Fruit fly (Drosophila melanogaster) whole organism, prepupa: Measurements from ENCODE around the gene CG4362.

Experiments used
- Blimp-1 ChIP-seq: fragments of 200-800 bp; sonication (Bioruptor generic); optimal IDR thresholded peaks from 3 replicates; lab custom pipeline; 2017; ENCODE audit warnings: missing biosample characterization, missing genetic modification characterization, mild to moderate bottlenecking, moderate library complexity, missing genetic modification reagents
- CG10669 ChIP-seq: fragments of 200-800 bp; sonication (Bioruptor generic); optimal IDR thresholded peaks from 3 replicates; lab custom pipeline; 2018; ENCODE audit warnings: missing biosample characterization, mild to moderate bottlenecking, missing genetic modification characterization, moderate library complexity
- CG11294 ChIP-seq: fragments of 200-800 bp; sonication (Bioruptor generic); IDR thresholded peaks from 2 replicates; pipeline ENCODE4 v1.3.6; 2022; ENCODE audit warnings: missing biosample characterization, missing genetic modification characterization
- CG11902 ChIP-seq: fragments of 200-800 bp; sonication (Bioruptor generic); optimal IDR thresholded peaks from 3 replicates; lab custom pipeline; 2016; ENCODE audit warnings: missing biosample characterization, missing genetic modification characterization
- CG15336 ChIP-seq: fragments of 200-800 bp; sonication (Bioruptor generic); IDR thresholded peaks from 2 replicates; pipeline ENCODE4 v1.3.6; 2022; ENCODE audit warnings: missing biosample characterization, missing genetic modification characterization
- CG1621 ChIP-seq: fragments of 200-800 bp; sonication (Bioruptor generic); optimal IDR thresholded peaks from 3 replicates; lab custom pipeline; 2018; ENCODE audit warnings: missing biosample characterization, mild to moderate bottlenecking, missing genetic modification characterization
- CG16779 ChIP-seq: fragments of 200-800 bp; sonication (Bioruptor generic); optimal IDR thresholded peaks from 3 replicates; lab custom pipeline; 2017; ENCODE audit warnings: missing biosample characterization, mild to moderate bottlenecking, missing genetic modification characterization
- CG32006 ChIP-seq: fragments of 200-800 bp; sonication (Bioruptor generic); optimal IDR thresholded peaks from 3 replicates; lab custom pipeline; 2017; ENCODE audit warnings: missing biosample characterization, mild to moderate bottlenecking, missing genetic modification characterization
- CG34406 ChIP-seq: fragments of 200-800 bp; sonication (Bioruptor generic); optimal IDR thresholded peaks from 3 replicates; lab custom pipeline; 2016; ENCODE audit warnings: missing biosample characterization, missing genetic modification characterization
- CG3919 ChIP-seq: fragments of 200-800 bp; sonication (Bioruptor generic); optimal IDR thresholded peaks from 3 replicates; lab custom pipeline; 2016; ENCODE audit warnings: missing biosample characterization, missing genetic modification characterization
- CG4318 ChIP-seq: fragments of 200-800 bp; sonication (Bioruptor generic); optimal IDR thresholded peaks from 3 replicates; lab custom pipeline; 2017; ENCODE audit warnings: missing biosample characterization, mild to moderate bottlenecking, missing genetic modification characterization
- CG6163 ChIP-seq: fragments of 200-800 bp; sonication (Bioruptor generic); IDR thresholded peaks from 3 replicates; pipeline ENCODE4 v1.3.6; 2022; ENCODE audit warnings: missing biosample characterization, missing genetic modification characterization
- CG6276 ChIP-seq: fragments of 200-800 bp; sonication (Bioruptor generic); optimal IDR thresholded peaks from 2 replicates; lab custom pipeline; 2017; ENCODE audit warnings: missing biosample characterization, mild to moderate bottlenecking, missing genetic modification characterization
- CG6792 ChIP-seq: fragments of 200-800 bp; sonication (Bioruptor generic); optimal IDR thresholded peaks from 3 replicates; lab custom pipeline; 2016; ENCODE audit warnings: missing biosample characterization, missing genetic modification characterization
- CG6808 ChIP-seq: fragments of 200-800 bp; sonication (Bioruptor generic); optimal IDR thresholded peaks from 3 replicates; lab custom pipeline; 2017; ENCODE audit warnings: missing biosample characterization, missing genetic modification characterization, mild to moderate bottlenecking, moderate library complexity, missing genetic modification reagents
- CG6854 ChIP-seq: fragments of 200-800 bp; sonication (Bioruptor generic); optimal IDR thresholded peaks from 2 replicates; lab custom pipeline; 2017; ENCODE audit warnings: missing biosample characterization, mild to moderate bottlenecking, missing genetic modification characterization
- CG7368 ChIP-seq: fragments of 200-800 bp; sonication (Bioruptor generic); optimal IDR thresholded peaks from 3 replicates; lab custom pipeline; 2016; ENCODE audit warnings: missing biosample characterization, missing genetic modification characterization
- CG8119 ChIP-seq: fragments of 200-800 bp; sonication (Bioruptor generic); IDR thresholded peaks from 3 replicates; pipeline ENCODE4 v1.3.6; 2022; ENCODE audit warnings: missing biosample characterization, missing genetic modification characterization
- CG8319 ChIP-seq: fragments of 200-800 bp; sonication (Bioruptor generic); optimal IDR thresholded peaks from 3 replicates; lab custom pipeline; 2016; ENCODE audit warnings: missing biosample characterization, missing genetic modification characterization
- CG8632 ChIP-seq: fragments of 200-800 bp; sonication (Bioruptor generic); optimal IDR thresholded peaks from 3 replicates; lab custom pipeline; 2016; ENCODE audit warnings: missing biosample characterization, missing genetic modification characterization
- CG9139 ChIP-seq: fragments of 200-800 bp; sonication (Bioruptor generic); optimal IDR thresholded peaks from 3 replicates; lab custom pipeline; 2017; ENCODE audit warnings: missing biosample characterization, mild to moderate bottlenecking, missing genetic modification characterization
- Eip75B ChIP-seq: fragments of 200-800 bp; sonication (Bioruptor generic); optimal IDR thresholded peaks from 3 replicates; lab custom pipeline; 2016; ENCODE audit warnings: missing biosample characterization, missing genetic modification characterization
- Eip78C ChIP-seq: fragments of 200-800 bp; sonication (Bioruptor generic); peaks from one replicate; lab custom pipeline; 2016; ENCODE audit warnings: missing biosample characterization, missing genetic modification characterization
- Eip93F ChIP-seq: fragments of 200-800 bp; sonication (Bioruptor generic); optimal IDR thresholded peaks from 2 replicates; lab custom pipeline; 2016; ENCODE audit warnings: missing biosample characterization, mild to moderate bottlenecking, missing genetic modification characterization
- Ets96B ChIP-seq: fragments of 200-800 bp; optimal IDR thresholded peaks from 2 replicates; lab custom pipeline; 2019; ENCODE audit warnings: missing biosample characterization, mild to moderate bottlenecking, missing genetic modification characterization, moderate library complexity
- Gug ChIP-seq: fragments of 200-800 bp; sonication (Bioruptor generic); IDR thresholded peaks from 2 replicates; pipeline ENCODE4 v1.3.6; 2022; ENCODE audit warnings: missing biosample characterization, missing genetic modification characterization
- Hr38 ChIP-seq: sonication (Bioruptor generic); optimal IDR thresholded peaks from 2 replicates; lab custom pipeline; 2016; ENCODE audit warnings: missing biosample characterization, missing genetic modification characterization
- Hr39 ChIP-seq: fragments of 200-800 bp; sonication (Bioruptor generic); optimal IDR thresholded peaks from 2 replicates; lab custom pipeline; 2016; ENCODE audit warnings: missing biosample characterization, missing genetic modification characterization
- Hr4 ChIP-seq: fragments of 200-800 bp; sonication (Bioruptor generic); optimal IDR thresholded peaks from 3 replicates; lab custom pipeline; 2016; ENCODE audit warnings: missing biosample characterization, missing genetic modification characterization
- Met ChIP-seq: fragments of 200-800 bp; sonication (Bioruptor generic); optimal IDR thresholded peaks from 3 replicates; lab custom pipeline; 2016; ENCODE audit warnings: missing biosample characterization, missing genetic modification characterization
- OdsH ChIP-seq: fragments of 200-800 bp; sonication (Bioruptor generic); optimal IDR thresholded peaks from 3 replicates; lab custom pipeline; 2016; ENCODE audit warnings: missing biosample characterization, missing genetic modification characterization
- Smox ChIP-seq: fragments of 200-800 bp; sonication (Bioruptor generic); optimal IDR thresholded peaks from 3 replicates; lab custom pipeline; 2016; ENCODE audit warnings: missing biosample characterization, missing genetic modification characterization
- Sox14 ChIP-seq: fragments of 200-800 bp; sonication (Bioruptor generic); optimal IDR thresholded peaks from 3 replicates; lab custom pipeline; 2016; ENCODE audit warnings: missing biosample characterization, missing genetic modification characterization
- Sox15 ChIP-seq: fragments of 200-800 bp; sonication (Bioruptor generic); optimal IDR thresholded peaks from 3 replicates; lab custom pipeline; 2016; ENCODE audit warnings: missing biosample characterization, missing genetic modification characterization
- achi ChIP-seq: fragments of 200-800 bp; sonication (Bioruptor generic); optimal IDR thresholded peaks from 3 replicates; lab custom pipeline; 2016; ENCODE audit warnings: missing biosample characterization, missing genetic modification characterization
- acj6 ChIP-seq: fragments of 200-800 bp; sonication (Bioruptor generic); optimal IDR thresholded peaks from 3 replicates; lab custom pipeline; 2016; ENCODE audit warnings: missing biosample characterization, missing genetic modification characterization
- cyc ChIP-seq: fragments of 200-800 bp; sonication (Bioruptor generic); optimal IDR thresholded peaks from 3 replicates; lab custom pipeline; 2016; ENCODE audit warnings: missing biosample characterization, missing genetic modification characterization
- dac ChIP-seq: fragments of 200-800 bp; sonication (Bioruptor generic); optimal IDR thresholded peaks from 2 replicates; lab custom pipeline; 2017; ENCODE audit warnings: missing biosample characterization, mild to moderate bottlenecking, missing genetic modification characterization
- dsx ChIP-seq: fragments of 200-800 bp; optimal IDR thresholded peaks from 3 replicates; lab custom pipeline; 2019; ENCODE audit warnings: missing biosample characterization, mild to moderate bottlenecking, missing genetic modification characterization, moderate library complexity; ENCODE audit not compliant: poor library complexity, severe bottlenecking
- eg ChIP-seq: fragments of 200-800 bp; sonication (Bioruptor generic); IDR thresholded peaks from 3 replicates; pipeline ENCODE4 v1.3.6; 2022; ENCODE audit warnings: missing biosample characterization, missing genetic modification characterization
- esn ChIP-seq: fragments of 200-800 bp; sonication (Bioruptor generic); optimal IDR thresholded peaks from 2 replicates; lab custom pipeline; 2016; ENCODE audit warnings: missing biosample characterization, mild to moderate bottlenecking, missing genetic modification characterization, moderate library complexity
- fd85E ChIP-seq: fragments of 200-800 bp; sonication (Bioruptor generic); optimal IDR thresholded peaks from 3 replicates; lab custom pipeline; 2016; ENCODE audit warnings: missing biosample characterization, missing genetic modification characterization
- lz ChIP-seq: fragments of 200-800 bp; sonication (Bioruptor generic); optimal IDR thresholded peaks from 3 replicates; lab custom pipeline; 2016; ENCODE audit warnings: missing biosample characterization, missing genetic modification characterization
- pdm3 ChIP-seq: fragments of 200-800 bp; sonication (Bioruptor generic); optimal IDR thresholded peaks from 3 replicates; lab custom pipeline; 2016; ENCODE audit warnings: missing biosample characterization, missing genetic modification characterization
- salr ChIP-seq, 2 experiments: fragments of 200-800 bp; sonication (Bioruptor generic); optimal IDR thresholded peaks; 3 replicates each; lab custom pipeline; 2016 to 2018; ENCODE audit warnings: missing biosample characterization in 2 of 2, missing genetic modification characterization in 2 of 2, mild to moderate bottlenecking in 1 of 2
- spab ChIP-seq: fragments of 200-800 bp; sonication (Bioruptor generic); optimal IDR thresholded peaks from 2 replicates; lab custom pipeline; 2017; ENCODE audit warnings: missing biosample characterization, mild to moderate bottlenecking, missing genetic modification characterization, missing genetic modification reagents
- ss ChIP-seq, 2 experiments: fragments of 200-800 bp; sonication (Bioruptor generic); optimal IDR thresholded peaks; 2 replicates in 1 of 2; 3 replicates in 1 of 2; lab custom pipeline; 2017 to 2018; ENCODE audit warnings: mild to moderate bottlenecking in 2 of 2, missing biosample characterization in 2 of 2, missing genetic modification characterization in 2 of 2, moderate library complexity in 1 of 2
- svp ChIP-seq: fragments of 200-800 bp; sonication (Bioruptor generic); peaks from one replicate; lab custom pipeline; 2016; ENCODE audit warnings: missing biosample characterization, missing genetic modification characterization
- topi ChIP-seq: fragments of 200-800 bp; sonication (Bioruptor generic); optimal IDR thresholded peaks from 3 replicates; lab custom pipeline; 2016; ENCODE audit warnings: missing biosample characterization, missing genetic modification characterization
- vri ChIP-seq: fragments of 200-800 bp; sonication (Bioruptor generic); optimal IDR thresholded peaks from 3 replicates; lab custom pipeline; 2016; ENCODE audit warnings: missing biosample characterization, mild to moderate bottlenecking, missing genetic modification characterization

Gene CG4362

dm6 chr3R:20282103-20282502 is 25.2 kb downstream of the CG4362 start (continued):
- TF ChIP-seq Met (GFP tag; lab: Kevin White, UChicago) (peak; percentile 19), Ets96B (tag; lab: Kevin White, UChicago) (peak; percentile 45), eg (GFP tag; lab: Robert Waterston, UW) (no peak), CG32006 (GFP tag; lab: Kevin White, UChicago) (peak; percentile 70)

- peak; percentile 73 for TF ChIP-seq CG32006 (GFP tag; lab: Kevin White, UChicago)
- peak; percentile 13 for TF ChIP-seq acj6 (GFP tag; lab: Kevin White, UChicago)
- TF ChIP-seq Sox14 (GFP tag; lab: Kevin White, UChicago) = peak; percentile 47
- TF ChIP-seq Eip78C (GFP tag; lab: Kevin White, UChicago) = peak; percentile 84
- peak; percentile 49 for TF ChIP-seq CG6276 (GFP tag; lab: Kevin White, UChicago)
- no peak for TF ChIP-seq CG7368 (GFP tag; lab: Kevin White, UChicago)
- peak in 1 of 2 experiments; percentile 19 for TF ChIP-seq salr (GFP tag; optimal IDR thresholded peaks at IDR 0.05; lab: Kevin White, UChicago)
- TF ChIP-seq eg (GFP tag; lab: Robert Waterston, UW) = peak; percentile 71
- peak; percentile 9 for TF ChIP-seq CG6792
- TF ChIP-seq cyc (GFP tag; lab: Kevin White, UChicago) = peak; percentile 13
- no peak for TF ChIP-seq Hr38 (GFP tag; lab: Kevin White, UChicago)
- TF ChIP-seq fd85E = no peak
- TF ChIP-seq CG3919 (GFP tag; lab: Kevin White, UChicago) = peak; percentile 54
- peak; percentile 30 for TF ChIP-seq dac (GFP tag; lab: Kevin White, UChicago)
- no peak for TF ChIP-seq Smox
- peak; percentile 4 for TF ChIP-seq topi (GFP tag; lab: Kevin White, UChicago)
- no peak for TF ChIP-seq CG34406 (GFP tag; lab: Kevin White, UChicago)
- TF ChIP-seq CG4318 = peak; percentile 16
- TF ChIP-seq OdsH = peak; percentile 33
- TF ChIP-seq Gug (GFP tag; lab: Robert Waterston, UW) = peak; percentile 52
- TF ChIP-seq CG8119 (GFP tag; lab: Robert Waterston, UW) = peak; percentile 63
- TF ChIP-seq ss (GFP tag; optimal IDR thresholded peaks at IDR 0.05; lab: Kevin White, UChicago) = peak in 1 of 2 experiments; percentile 37
- no peak for TF ChIP-seq Eip93F (GFP tag; lab: Kevin White, UChicago)
- TF ChIP-seq Ets96B (tag; lab: Kevin White, UChicago) = peak; percentile 47
- peak; percentile 36 for TF ChIP-seq CG16779 (tag; lab: Kevin White, UChicago)
- TF ChIP-seq CG11902 (GFP tag; lab: Kevin White, UChicago) = no peak
- TF ChIP-seq Hr39 (GFP tag; lab: Kevin White, UChicago) = no peak
- peak; percentile 71 for TF ChIP-seq CG15336 (GFP tag; lab: Robert Waterston, UW)
- TF ChIP-seq CG1621 (tag; lab: Kevin White, UChicago) = peak; percentile 3
- peak; percentile 34 for TF ChIP-seq dsx (GFP tag; lab: Kevin White, UChicago)
- no peak for TF ChIP-seq CG6854 (GFP tag; lab: Kevin White, UChicago)
- no peak for TF ChIP-seq CG8632
- TF ChIP-seq achi (GFP tag; lab: Kevin White, UChicago) = peak; percentile 38
- TF ChIP-seq pdm3 (GFP tag; lab: Kevin White, UChicago) = peak; percentile 62
- peak; percentile 8 for TF ChIP-seq esn (GFP tag; lab: Kevin White, UChicago)
- no peak for TF ChIP-seq CG8319 (GFP tag; lab: Kevin White, UChicago)
- no peak for TF ChIP-seq spab (GFP tag; lab: Kevin White, UChicago)
- TF ChIP-seq Eip75B (GFP tag; lab: Kevin White, UChicago) = peak; percentile 42
- TF ChIP-seq CG9139 (GFP tag; lab: Kevin White, UChicago) = peak; percentile 48
- TF ChIP-seq Hr4 (GFP tag; lab: Kevin White, UChicago) = peak; percentile 61
- peak; percentile 53 for TF ChIP-seq svp
- no peak for TF ChIP-seq Sox15 (GFP tag; lab: Kevin White, UChicago)
- TF ChIP-seq CG6808 = peak; percentile 61
- TF ChIP-seq lz (GFP tag; lab: Kevin White, UChicago) = no peak
- peak; percentile 68 for TF ChIP-seq CG6163 (GFP tag; lab: Robert Waterston, UW)
- TF ChIP-seq CG11294 (GFP tag; lab: Robert Waterston, UW) = no peak
- TF ChIP-seq Blimp-1 (GFP tag; lab: Kevin White, UChicago) = no peak
- peak; percentile 47 for TF ChIP-seq CG10669 (GFP tag; lab: Kevin White, UChicago)
- TF ChIP-seq vri (GFP tag; lab: Kevin White, UChicago) = no peak
Measured at dm6 chr3R:20280518-20280981, 26.8 kb downstream of the CG4362 start.
